Worm (Caenorhabditis elegans): ENCODE measurements around the gene nhr-233.

The nhr-233 gene

ce11 chrV:16594514-16594913, 23.9 kb upstream of the nhr-233 start:
- TF ChIP-seq W03F9.2 (tag; optimal IDR thresholded peaks at IDR 0.05) (no peak), him-1 (tag; optimal IDR thresholded peaks at IDR 0.05) (no peak), dao-5 (tag; optimal IDR thresholded peaks at IDR 0.05) (no peak)

- TF ChIP-seq W03F9.2 (tag; optimal IDR thresholded peaks at IDR 0.05) (no peak), dao-5 (tag; optimal IDR thresholded peaks at IDR 0.05) (no peak), him-1 (tag; optimal IDR thresholded peaks at IDR 0.05) (no peak)
Measured at ce11 chrV:16593792-16594059, 23.1 kb upstream of the nhr-233 start.

ce11 chrV:16592947-16593791, 22.6 kb upstream of the nhr-233 start:
- TF ChIP-seq dao-5 (tag; optimal IDR thresholded peaks at IDR 0.05) (no peak), him-1 (tag; optimal IDR thresholded peaks at IDR 0.05) (no peak), W03F9.2 (tag; optimal IDR thresholded peaks at IDR 0.05) (no peak)

ce11 chrV:16591992-16592798, 21.6 kb upstream of the nhr-233 start, which contains the start of gene srh-269:
TSS of gene srh-269 (minus strand) at chrV:16592042.
- TF ChIP-seq him-1 (tag; optimal IDR thresholded peaks at IDR 0.05) (no peak), dao-5 (tag; optimal IDR thresholded peaks at IDR 0.05) (no peak), W03F9.2 (tag; optimal IDR thresholded peaks at IDR 0.05) (no peak)

- TF ChIP-seq dao-5 (tag; optimal IDR thresholded peaks at IDR 0.05) (no peak), W03F9.2 (tag; optimal IDR thresholded peaks at IDR 0.05) (no peak), him-1 (tag; optimal IDR thresholded peaks at IDR 0.05) (no peak)
Measured at ce11 chrV:16589488-16589887, 18.9 kb upstream of the nhr-233 start.

ce11 chrV:16588428-16588827, 17.8 kb upstream of the nhr-233 start, which contains the start of gene srw-73:
TSS of gene srw-73 (minus strand) at chrV:16588528.
- TF ChIP-seq dao-5 (tag; optimal IDR thresholded peaks at IDR 0.05) (no peak), him-1 (tag; optimal IDR thresholded peaks at IDR 0.05) (no peak), W03F9.2 (tag; optimal IDR thresholded peaks at IDR 0.05) (no peak)

ce11 chrV:16582973-16583372, 12.4 kb upstream of the nhr-233 start, which contains the start of gene str-150:
TSS of gene str-150 (plus strand) at chrV:16583273.
- TF ChIP-seq him-1 (tag; optimal IDR thresholded peaks at IDR 0.05) (no peak), dao-5 (tag; optimal IDR thresholded peaks at IDR 0.05) (no peak), W03F9.2 (tag; optimal IDR thresholded peaks at IDR 0.05) (no peak)

- TF ChIP-seq dao-5 (tag; optimal IDR thresholded peaks at IDR 0.05) (no peak), him-1 (tag; optimal IDR thresholded peaks at IDR 0.05) (no peak), W03F9.2 (tag; optimal IDR thresholded peaks at IDR 0.05) (no peak)
Measured at ce11 chrV:16581061-16581460, 10.5 kb upstream of the nhr-233 start.

ce11 chrV:16580424-16580823, 9.8 kb upstream of the nhr-233 start, which contains the start of gene nhr-271:
TSS of gene nhr-271 (minus strand) at chrV:16580524.
- TF ChIP-seq W03F9.2 (tag; optimal IDR thresholded peaks at IDR 0.05) = no peak
- no peak for TF ChIP-seq him-1 (tag; optimal IDR thresholded peaks at IDR 0.05)
- no peak for TF ChIP-seq dao-5 (tag; optimal IDR thresholded peaks at IDR 0.05)

- TF ChIP-seq him-1 (tag; optimal IDR thresholded peaks at IDR 0.05) (no peak), W03F9.2 (tag; optimal IDR thresholded peaks at IDR 0.05) (no peak), dao-5 (tag; optimal IDR thresholded peaks at IDR 0.05) (no peak)
Measured at ce11 chrV:16575900-16576299, 5.3 kb upstream of the nhr-233 start, which contains the start of gene str-151. TSS of gene str-151 (plus strand) at chrV:16576200.

ce11 chrV:16573168-16573567, 2.6 kb upstream of the nhr-233 start, which contains the start of gene str-149:
TSS of gene str-149 (plus strand) at chrV:16573468.
- TF ChIP-seq dao-5 (tag; optimal IDR thresholded peaks at IDR 0.05) (no peak), him-1 (tag; optimal IDR thresholded peaks at IDR 0.05) (no peak), W03F9.2 (tag; optimal IDR thresholded peaks at IDR 0.05) (no peak)

- no peak for TF ChIP-seq him-1 (tag; optimal IDR thresholded peaks at IDR 0.05)
- TF ChIP-seq W03F9.2 (tag; optimal IDR thresholded peaks at IDR 0.05) = no peak
- TF ChIP-seq dao-5 (tag; optimal IDR thresholded peaks at IDR 0.05) = no peak
Measured at ce11 chrV:16568056-16568455, 2.5 kb downstream of the nhr-233 start.

ce11 chrV:16565639-16566038, 5.0 kb downstream of the nhr-233 start, which contains the start of gene sru-45:
TSS of gene sru-45 (plus strand) at chrV:16565939.
- no peak for TF ChIP-seq him-1 (tag; optimal IDR thresholded peaks at IDR 0.05)
- no peak for TF ChIP-seq dao-5 (tag; optimal IDR thresholded peaks at IDR 0.05)
- no peak for TF ChIP-seq W03F9.2 (tag; optimal IDR thresholded peaks at IDR 0.05)

- TF ChIP-seq dao-5 (tag; optimal IDR thresholded peaks at IDR 0.05) (no peak), W03F9.2 (tag; optimal IDR thresholded peaks at IDR 0.05) (no peak), him-1 (tag; optimal IDR thresholded peaks at IDR 0.05) (no peak)
Measured at ce11 chrV:16552929-16553328, 17.7 kb downstream of the nhr-233 start, which contains the start of gene Y32B12B.4. TSS of gene Y32B12B.4 (plus strand) at chrV:16553327.
